Fruit fly (Drosophila melanogaster): ENCODE data around the gene CG11843.

DNA sequence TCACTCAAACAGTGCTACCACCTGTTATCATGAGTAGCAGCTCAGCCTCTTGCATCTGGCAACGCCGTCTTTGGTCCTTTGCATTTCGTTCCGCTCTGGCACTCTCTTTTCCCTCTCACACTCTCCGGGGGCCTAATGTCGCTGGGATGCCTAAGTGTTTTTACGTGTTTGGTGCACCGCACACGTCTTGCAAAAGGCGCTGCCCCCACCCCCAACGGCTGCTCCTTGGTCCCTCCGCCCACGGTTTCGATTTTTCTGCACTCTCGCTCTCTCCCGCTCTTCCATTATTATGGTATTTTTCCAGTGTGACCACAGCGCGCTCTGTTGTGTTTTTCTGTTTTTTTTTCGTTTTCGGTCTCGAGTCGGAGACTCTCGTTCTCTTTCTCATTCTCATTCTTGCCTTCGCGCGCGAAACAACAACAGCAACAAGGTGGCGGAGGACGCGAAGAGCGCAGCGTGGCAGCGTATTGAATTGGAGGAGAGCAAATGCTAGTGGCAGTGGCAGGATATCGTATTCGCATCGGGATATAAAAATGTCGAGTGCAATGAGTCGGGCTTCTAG, 33.9 kb downstream of the CG11843 start:
- TF ChIP-seq CG8319 (GFP tag; optimal IDR thresholded peaks at IDR 0.05) (no peak), fd59A (GFP tag; optimal IDR thresholded peaks at IDR 0.05) (no peak), CG15336 (GFP tag; IDR thresholded peaks at IDR 0.05) (no peak), Lpt (GFP tag; optimal IDR thresholded peaks at IDR 0.05) (peak; percentile 46), CG16779 (tag; optimal IDR thresholded peaks at IDR 0.05) (peak; percentile 10), Hr39 (GFP tag; optimal IDR thresholded peaks at IDR 0.05) (no peak), OdsH (GFP tag; optimal IDR thresholded peaks at IDR 0.05) (no peak), Eip78C (GFP tag) (peak; percentile 56), Hr38 (GFP tag; optimal IDR thresholded peaks at IDR 0.05) (no peak), achi (GFP tag; optimal IDR thresholded peaks at IDR 0.05) (no peak)
